Worm (Caenorhabditis elegans) whole organism, L4 larva: ENCODE measurements around the gene Y37D8A.6.

Source experiments
- R02D3.7 ChIP-seq: fragments of 150-350 bp; sonication (generic microtip); optimal IDR thresholded peaks from 3 replicates; lab custom pipeline; 2014; ENCODE audit warnings: missing biosample characterization, missing genetic modification characterization
- T20F7.1 ChIP-seq: fragments of 200-800 bp; sonication (Bioruptor generic); optimal IDR thresholded peaks from 2 replicates; lab custom pipeline; 2018; ENCODE audit warnings: mild to moderate bottlenecking, missing genetic modification characterization, missing compliant biosample characterization
- Y48G9A.11 ChIP-seq: fragments of 200-800 bp; sonication (Bioruptor generic); IDR thresholded peaks from 2 replicates; pipeline ENCODE4 v1.3.6; 2022; ENCODE audit warnings: missing genetic modification reagents, missing genetic modification characterization, missing compliant biosample characterization
- Y5F2A.4 ChIP-seq: fragments of 200-800 bp; sonication (Bioruptor generic); optimal IDR thresholded peaks from 2 replicates; lab custom pipeline; 2018; ENCODE audit warnings: mild to moderate bottlenecking, missing genetic modification characterization, missing compliant biosample characterization
- ZK337.2 ChIP-seq: fragments of 200-800 bp; sonication (Bioruptor generic); IDR thresholded peaks from 2 replicates; pipeline ENCODE4 v1.3.6; 2022; ENCODE audit warnings: missing genetic modification reagents, missing genetic modification characterization, missing compliant biosample characterization
- ZK546.5 ChIP-seq, 2 experiments: sonication (generic microtip); optimal IDR thresholded peaks; 2 replicates each; lab custom pipeline; 2017; ENCODE audit warnings: missing biosample characterization in 2 of 2, missing genetic modification characterization in 2 of 2
- aha-1 ChIP-seq: fragments of 150-350 bp; peaks from one replicate; lab custom pipeline; 2014; ENCODE audit warnings: missing biosample characterization, missing genetic modification characterization
- aly-2 ChIP-seq: sonication (generic microtip); optimal IDR thresholded peaks from 2 replicates; lab custom pipeline; 2018; ENCODE audit warnings: missing biosample characterization, missing genetic modification characterization
- ama-1 ChIP-seq: fragments of 150-350 bp; optimal IDR thresholded peaks from 2 replicates; lab custom pipeline; 2014; ENCODE audit warnings: inconsistent platforms, mixed read lengths
- arid-1 ChIP-seq: fragments of 200-800 bp; sonication (Bioruptor generic); conservative IDR thresholded peaks from 2 replicates; pipeline ENCODE4 v1.3.6; 2022; ENCODE audit warnings: missing genetic modification reagents, missing genetic modification characterization, missing compliant biosample characterization
- attf-4 ChIP-seq: sonication (generic microtip); optimal IDR thresholded peaks from 3 replicates; lab custom pipeline; 2017; ENCODE audit warnings: missing biosample characterization, missing genetic modification characterization
- dmd-8 ChIP-seq: fragments of 200-800 bp; sonication (Bioruptor generic); IDR thresholded peaks from 2 replicates; pipeline ENCODE4 v1.3.6; 2022; ENCODE audit warnings: missing genetic modification characterization, missing compliant biosample characterization
- dpl-1 ChIP-seq: fragments of 150-350 bp; optimal IDR thresholded peaks from 2 replicates; lab custom pipeline; 2014; ENCODE audit warnings: missing biosample characterization, missing genetic modification reagents, missing genetic modification characterization
- duxl-1 ChIP-seq: sonication (generic microtip); optimal IDR thresholded peaks from 2 replicates; lab custom pipeline; 2016; ENCODE audit warnings: mild to moderate bottlenecking, missing genetic modification characterization, moderate library complexity, missing compliant biosample characterization; ENCODE audit not compliant: poor library complexity
- dve-1 ChIP-seq: sonication (generic microtip); optimal IDR thresholded peaks from 2 replicates; lab custom pipeline; 2017; ENCODE audit warnings: antibody characterized with exemption, mild to moderate bottlenecking, missing genetic modification characterization, missing compliant biosample characterization; ENCODE audit not compliant: insufficient read depth
- hif-1 ChIP-seq, 2 experiments: sonication (generic microtip); optimal IDR thresholded peaks; 2 replicates each; lab custom pipeline; 2016 to 2017; ENCODE audit warnings: missing compliant biosample characterization in 2 of 2, missing genetic modification characterization in 2 of 2, missing genetic modification reagents in 2 of 2, missing genotype in 2 of 2, mild to moderate bottlenecking in 1 of 2
- hlh-30 ChIP-seq: sonication (generic microtip); optimal IDR thresholded peaks from 2 replicates; lab custom pipeline; 2017; ENCODE audit warnings: antibody characterized with exemption, mild to moderate bottlenecking, missing genetic modification characterization, missing compliant biosample characterization; ENCODE audit not compliant: insufficient read depth
- hmg-1.1 ChIP-seq: fragments of 200-800 bp; sonication (Bioruptor generic); IDR thresholded peaks from 2 replicates; pipeline ENCODE4 v1.3.6; 2022; ENCODE audit warnings: missing genetic modification reagents, missing genetic modification characterization, missing compliant biosample characterization
- jun-1 ChIP-seq: fragments of 150-350 bp; optimal IDR thresholded peaks from 2 replicates; lab custom pipeline; 2014; ENCODE audit warnings: missing biosample characterization, missing genetic modification reagents, missing genetic modification characterization
- lin-13 ChIP-seq: fragments of 150-350 bp; optimal IDR thresholded peaks from 2 replicates; lab custom pipeline; 2014; ENCODE audit warnings: missing biosample characterization, missing genetic modification reagents, missing genetic modification characterization
- lin-38 ChIP-seq: fragments of 200-800 bp; sonication (Bioruptor generic); IDR thresholded peaks from 2 replicates; pipeline ENCODE4 v1.3.6; 2022; ENCODE audit warnings: missing genetic modification reagents, missing genetic modification characterization, missing compliant biosample characterization
- lir-3 ChIP-seq: sonication (generic microtip); optimal IDR thresholded peaks from 2 replicates; lab custom pipeline; 2016; ENCODE audit warnings: mild to moderate bottlenecking, missing genetic modification characterization, missing compliant biosample characterization
- lsy-2 ChIP-seq, 2 experiments: fragments of 150-350 bp in 1 of 2; sonication (generic microtip) in 1 of 2; optimal IDR thresholded peaks; 2 replicates each; lab custom pipeline; 2014 to 2017; ENCODE audit warnings: missing biosample characterization in 2 of 2, missing genetic modification characterization in 2 of 2
- mdl-1 ChIP-seq, 2 experiments: fragments of 150-350 bp in 1 of 2; sonication (generic microtip) in 1 of 2; optimal IDR thresholded peaks; 2 replicates each; lab custom pipeline; 2014 to 2017; ENCODE audit warnings: missing biosample characterization in 2 of 2, missing genetic modification characterization in 2 of 2
- mep-1 ChIP-seq: fragments of 150-350 bp; sonication (generic microtip); optimal IDR thresholded peaks from 3 replicates; lab custom pipeline; 2014; ENCODE audit warnings: missing biosample characterization, missing genetic modification characterization
- mxl-2 ChIP-seq: fragments of 200-800 bp; sonication (Bioruptor generic); conservative IDR thresholded peaks from 2 replicates; pipeline ENCODE4 v1.3.6; 2022; ENCODE audit warnings: missing genetic modification reagents, missing genetic modification characterization, missing compliant biosample characterization
- nhr-11 ChIP-seq: fragments of 150-350 bp; optimal IDR thresholded peaks from 2 replicates; lab custom pipeline; 2014; ENCODE audit warnings: missing biosample characterization, missing genetic modification characterization
- nhr-111 ChIP-seq: fragments of 200-800 bp; sonication (Bioruptor generic); optimal IDR thresholded peaks from 2 replicates; lab custom pipeline; 2018; ENCODE audit warnings: mild to moderate bottlenecking, missing genetic modification characterization, missing compliant biosample characterization
- nhr-237 ChIP-seq: sonication (generic microtip); optimal IDR thresholded peaks from 2 replicates; lab custom pipeline; 2017; ENCODE audit warnings: missing biosample characterization, missing genetic modification characterization
- nhr-25 ChIP-seq: sonication (generic microtip); optimal IDR thresholded peaks from 2 replicates; lab custom pipeline; 2017; ENCODE audit warnings: missing genetic modification characterization, mild to moderate bottlenecking, missing compliant biosample characterization, antibody characterized with exemption, moderate library complexity, borderline replicate concordance; ENCODE audit not compliant: insufficient read depth
- nhr-6 ChIP-seq: fragments of 150-350 bp; optimal IDR thresholded peaks from 2 replicates; lab custom pipeline; 2014; ENCODE audit warnings: missing biosample characterization, missing genetic modification characterization
- nhr-76 ChIP-seq: fragments of 150-350 bp; optimal IDR thresholded peaks from 2 replicates; lab custom pipeline; 2014; ENCODE audit warnings: missing biosample characterization, missing genetic modification characterization
- nhr-77 ChIP-seq: fragments of 150-350 bp; optimal IDR thresholded peaks from 2 replicates; lab custom pipeline; 2014; ENCODE audit warnings: missing biosample characterization, missing genetic modification characterization
- pha-4 ChIP-seq, 2 experiments: fragments of 150-350 bp in 1 of 2; fragments of 200-800 bp in 1 of 2; sonication (Bioruptor generic) in 1 of 2; IDR thresholded peaks in 1 of 2; optimal IDR thresholded peaks in 1 of 2; 2 replicates each; pipeline versions ENCODE4 v1.3.6 to Lab custom; 2014 to 2022; ENCODE audit warnings: missing genetic modification characterization in 2 of 2, missing genetic modification reagents in 2 of 2, missing biosample characterization in 1 of 2, missing compliant biosample characterization in 1 of 2
- php-3 ChIP-seq: fragments of 200-800 bp; sonication (Bioruptor generic); IDR thresholded peaks from 2 replicates; pipeline ENCODE4 v1.3.6; 2022; ENCODE audit warnings: missing genetic modification reagents, missing genetic modification characterization, missing compliant biosample characterization
- saeg-2 ChIP-seq: fragments of 200-800 bp; sonication (Bioruptor generic); IDR thresholded peaks from 2 replicates; pipeline ENCODE4 v1.3.6; 2022; ENCODE audit warnings: missing genetic modification reagents, missing genetic modification characterization, missing compliant biosample characterization
- set-16 ChIP-seq: fragments of 200-800 bp; sonication (Bioruptor generic); IDR thresholded peaks from 2 replicates; pipeline ENCODE4 v1.3.6; 2022; ENCODE audit warnings: missing genetic modification reagents, missing genetic modification characterization, missing compliant biosample characterization
- snpc-4 ChIP-seq: fragments of 150-350 bp; optimal IDR thresholded peaks from 2 replicates; lab custom pipeline; 2014; ENCODE audit warnings: missing biosample characterization, missing genetic modification characterization
- vab-7 ChIP-seq: fragments of 200-800 bp; sonication (Bioruptor generic); IDR thresholded peaks from 2 replicates; pipeline ENCODE4 v1.3.6; 2022; ENCODE audit warnings: missing genetic modification reagents, missing genetic modification characterization, missing compliant biosample characterization
- zip-2 ChIP-seq: fragments of 150-350 bp; optimal IDR thresholded peaks from 2 replicates; lab custom pipeline; 2014; ENCODE audit warnings: missing biosample characterization, missing genetic modification characterization

Y37D8A.6 gene

DNA sequence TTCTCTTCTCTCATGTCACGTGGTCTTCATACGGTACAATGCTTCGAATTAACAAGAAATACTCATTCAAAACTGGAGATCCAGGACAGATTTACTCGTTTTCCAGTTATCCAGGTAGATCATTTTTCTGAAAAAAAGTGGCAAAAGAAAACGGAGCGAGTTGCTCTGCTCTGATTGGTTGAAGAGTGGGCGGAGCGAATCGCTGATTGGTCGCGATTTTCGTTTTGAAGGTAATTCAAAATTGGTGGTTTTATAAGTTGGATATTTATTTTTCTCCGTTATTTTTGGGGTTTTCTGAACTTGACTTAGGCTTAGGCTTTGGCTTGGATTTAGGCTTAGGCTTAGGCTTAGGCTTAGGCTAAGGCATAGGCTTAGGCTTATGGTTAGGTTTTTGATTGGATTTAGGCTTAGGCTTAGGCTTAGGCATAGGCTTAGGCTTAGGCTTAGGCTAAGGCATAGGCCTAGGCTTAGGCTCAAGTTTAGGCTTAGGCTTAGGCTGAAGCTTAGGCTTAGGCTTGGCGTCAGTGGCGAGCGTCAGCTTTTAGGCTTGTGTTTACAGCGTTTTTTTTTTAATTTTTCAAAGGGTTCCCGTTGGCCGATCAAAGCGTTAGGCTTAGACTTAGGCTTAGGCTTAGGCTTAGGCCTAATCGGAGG lies 47.4 kb downstream of the Y37D8A.6 start:
- no peak for TF ChIP-seq hlh-30 (tag; lab: Kevin White, UChicago)
- no peak for TF ChIP-seq zip-2 (tag; lab: Kevin White, UChicago)
- no peak for TF ChIP-seq snpc-4
- peak; percentile 63; the same call in 1 of the 2 replicates for TF ChIP-seq dmd-8 (GFP tag; lab: Robert Waterston, UW)
- no peak for TF ChIP-seq pha-4 (GFP tag; IDR thresholded peaks at IDR 0.05; lab: Robert Waterston, UW)
- TF ChIP-seq pha-4 (tag; optimal IDR thresholded peaks at IDR 0.05; lab: Kevin White, UChicago), result no peak

- TF ChIP-seq nhr-77 (tag; lab: Kevin White, UChicago), result no peak
- TF ChIP-seq R02D3.7 (tag; lab: Kevin White, UChicago), result peak; percentile 28
- TF ChIP-seq lin-13, result no peak
- TF ChIP-seq saeg-2 (GFP tag; lab: Robert Waterston, UW), result no peak
- peak in 1 of 2 experiments; percentile 29 for TF ChIP-seq lsy-2 (tag; optimal IDR thresholded peaks at IDR 0.05; lab: Kevin White, UChicago)
- TF ChIP-seq zip-2 (tag; lab: Kevin White, UChicago), result no peak
Observed at ce11 chrIII:12821331-12821730, 48.8 kb downstream of the Y37D8A.6 start.

DNA sequence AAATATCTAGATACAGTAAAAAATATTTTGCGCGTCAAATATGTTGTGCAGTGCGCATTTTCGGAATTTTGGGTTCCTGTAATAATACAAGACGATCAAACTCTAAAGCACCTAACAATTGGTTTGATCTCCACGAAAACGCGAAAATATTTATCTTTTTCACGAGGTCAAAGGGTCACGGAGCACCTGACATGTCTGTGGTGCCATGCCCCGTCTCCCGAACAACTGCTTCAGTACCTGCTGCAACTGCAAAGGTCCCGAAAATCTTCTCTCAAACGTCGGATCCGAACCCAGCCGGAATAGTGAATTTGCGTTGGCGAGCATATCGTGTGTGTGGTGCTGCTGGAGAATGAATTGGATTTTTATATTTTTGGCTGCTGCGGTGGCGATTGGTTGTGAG lies 50.2 kb downstream of the Y37D8A.6 start, which contains the start of the genes Y37D8A.2 and Y37D8A.25:
Gene Y37D8A.2, plus strand, starts transcription at position 285 of the 400 bp plus-strand sequence.
Gene Y37D8A.25, minus strand, starts transcription at position 345 of the 400 bp plus-strand sequence.
- TF ChIP-seq lir-3 (tag; lab: Kevin White, UChicago) (no peak), hmg-1.1 (GFP tag; lab: Robert Waterston, UW) (no peak), nhr-11 (tag; lab: Kevin White, UChicago) (no peak), ZK546.5 (tag; optimal IDR thresholded peaks at IDR 0.05; lab: Kevin White, UChicago) (no peak), mxl-2 (no peak), mdl-1 (tag; optimal IDR thresholded peaks at IDR 0.05; lab: Kevin White, UChicago) (no peak), dpl-1 (GFP tag; lab: Kevin White, UChicago) (no peak), nhr-6 (tag; lab: Kevin White, UChicago) (no peak), hif-1 (tag; optimal IDR thresholded peaks at IDR 0.05; lab: Kevin White, UChicago) (no peak), nhr-237 (no peak), dve-1 (tag; lab: Kevin White, UChicago) (no peak), aha-1 (no peak), pha-4 (GFP tag; IDR thresholded peaks at IDR 0.05; lab: Robert Waterston, UW) (no peak), pha-4 (tag; optimal IDR thresholded peaks at IDR 0.05; lab: Kevin White, UChicago) (no peak), duxl-1 (tag; lab: Kevin White, UChicago) (no peak)

ce11 chrIII:12819148-12819547 lies 50.9 kb downstream of the Y37D8A.6 start:
- TF ChIP-seq lin-38 (GFP tag; lab: Robert Waterston, UW), result peak; percentile 38
- TF ChIP-seq nhr-111 (GFP tag; lab: Kevin White, UChicago), result no peak

ce11 chrIII:12818050-12818738 lies 51.9 kb downstream of the Y37D8A.6 start, which contains the start of gene arx-5:
Gene arx-5 (minus strand): TSS chrIII:12818100.
- TF ChIP-seq ZK546.5 (tag; optimal IDR thresholded peaks at IDR 0.05; lab: Kevin White, UChicago) (no peak), set-16 (no peak), Y48G9A.11 (GFP tag; lab: Robert Waterston, UW) (peak; percentile 94), mep-1 (tag; lab: Kevin White, UChicago) (no peak), lin-38 (GFP tag; lab: Robert Waterston, UW) (0 out of 2 replicates have a peak, but pooled peaks have one; percentile 10), nhr-111 (GFP tag; lab: Kevin White, UChicago) (no peak), aly-2 (tag; lab: Kevin White, UChicago) (no peak), nhr-25 (no peak), arid-1 (GFP tag; lab: Robert Waterston, UW) (no peak), ama-1 (no peak), T20F7.1 (GFP tag; lab: Kevin White, UChicago) (peak; percentile 93), mxl-2 (no peak), php-3 (GFP tag; lab: Robert Waterston, UW) (no peak), jun-1 (tag; lab: Kevin White, UChicago) (no peak), aha-1 (no peak), vab-7 (GFP tag; lab: Robert Waterston, UW) (no peak), Y5F2A.4 (GFP tag; lab: Kevin White, UChicago) (no peak), ZK337.2 (GFP tag; lab: Robert Waterston, UW) (no peak), duxl-1 (tag; lab: Kevin White, UChicago) (no peak), attf-4 (tag; lab: Kevin White, UChicago) (no peak), nhr-76 (tag; lab: Kevin White, UChicago) (no peak)
